Worm (Caenorhabditis elegans) whole organism, early embryonic: ENCODE measurements around the gene ipla-3.

Source experiments
- ama-1 ChIP-seq: fragments of 150-350 bp; optimal IDR thresholded peaks from 2 replicates; lab custom pipeline; 2014
- ceh-36 ChIP-seq: sonication (generic microtip); optimal IDR thresholded peaks from 2 replicates; lab custom pipeline; 2016; ENCODE audit warnings: missing genetic modification characterization, inconsistent platforms, missing compliant biosample characterization
- ets-7 ChIP-seq: sonication (generic microtip); optimal IDR thresholded peaks from 2 replicates; lab custom pipeline; 2016; ENCODE audit warnings: missing genotype, missing genetic modification characterization, missing compliant biosample characterization
- hmg-4 ChIP-seq: fragments of 200-800 bp; sonication (Bioruptor generic); optimal IDR thresholded peaks from 2 replicates; lab custom pipeline; 2018; ENCODE audit warnings: mild to moderate bottlenecking, missing genetic modification characterization, missing compliant biosample characterization
- scrt-1 ChIP-seq: fragments of 200-800 bp; sonication (Bioruptor generic); IDR thresholded peaks from 2 replicates; pipeline ENCODE4 v1.3.6; 2022; ENCODE audit warnings: missing genetic modification characterization, missing compliant biosample characterization
- tbx-11 ChIP-seq: fragments of 200-800 bp; sonication (Bioruptor generic); IDR thresholded peaks from 2 replicates; pipeline ENCODE4 v1.3.6; 2022; ENCODE audit warnings: missing genetic modification characterization, missing compliant biosample characterization

ipla-3 gene

ce11 chrV:20670625-20671024, 58.4 kb downstream of the ipla-3 start:
- TF ChIP-seq ets-7 (tag; lab: Kevin White, UChicago): no peak
- no peak for TF ChIP-seq ama-1 (lab: Kevin White, UChicago)
- TF ChIP-seq ceh-36: no peak
- no peak for TF ChIP-seq scrt-1
- TF ChIP-seq tbx-11 (GFP tag; lab: Robert Waterston, UW): no peak
- TF ChIP-seq hmg-4 (GFP tag; lab: Kevin White, UChicago): no peak
